Worm (Caenorhabditis elegans): ENCODE results near the gene klp-18.

DNA sequence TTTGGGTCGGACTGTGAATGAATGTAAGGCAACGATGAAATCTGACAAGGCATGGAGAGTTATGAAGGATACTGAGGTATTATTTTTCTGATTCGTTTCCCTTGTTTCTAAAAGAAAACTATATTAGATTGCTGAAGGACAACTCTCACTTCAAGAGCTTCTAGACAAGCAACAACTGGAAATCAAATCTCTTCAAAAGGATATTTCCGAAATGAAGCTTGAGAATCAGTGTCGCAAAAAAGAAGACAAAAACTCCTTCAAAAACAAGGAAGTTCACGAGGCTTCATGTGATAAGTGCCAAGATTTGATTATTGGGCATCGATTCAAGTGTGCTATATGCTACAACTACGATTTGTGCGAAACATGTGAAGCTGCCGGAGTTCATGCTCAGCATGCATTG, 21.4 kb upstream of the klp-18 start:
- TF ChIP-seq Y48G9A.11 (GFP tag; IDR thresholded peaks at IDR 0.05) (no peak), unc-62 (GFP tag; optimal IDR thresholded peaks at IDR 0.05 in 1 of 2) (no peak), unc-62 (tag; optimal IDR thresholded peaks at IDR 0.05) (no peak), nhr-42 (GFP tag; IDR thresholded peaks at IDR 0.05) (no peak), nhr-76 (tag; optimal IDR thresholded peaks at IDR 0.05) (no peak), madf-5 (GFP tag; IDR thresholded peaks at IDR 0.05) (no peak), zfp-3 (GFP tag; conservative IDR thresholded peaks at IDR 0.05) (no peak), snpc-4 (tag; optimal IDR thresholded peaks at IDR 0.05) (no peak), spr-1 (tag; optimal IDR thresholded peaks at IDR 0.05) (no peak), nhr-28 (tag; optimal IDR thresholded peaks at IDR 0.05) (no peak), nhr-6 (tag; optimal IDR thresholded peaks at IDR 0.05) (no peak), F49E8.2 (tag; optimal IDR thresholded peaks at IDR 0.05; ENCODE audit: borderline replicate concordance) (no peak), fos-1 (tag; optimal IDR thresholded peaks at IDR 0.05) (no peak), ztf-11 (tag; optimal IDR thresholded peaks at IDR 0.05) (no peak), duxl-1 (tag; optimal IDR thresholded peaks at IDR 0.05; ENCODE audit: poor library complexity) (no peak)

Measured in whole organism, L4 larva.